Worm (Caenorhabditis elegans) whole organism, L1 larva: ENCODE data around the gene ccep-97.

ENCODE experiments used
- C34B4.2 ChIP-seq: sonication (generic microtip); optimal IDR thresholded peaks from 2 replicates; lab custom pipeline; 2017; ENCODE audit warnings: mild to moderate bottlenecking, missing genetic modification characterization, missing compliant biosample characterization
- F16B12.6 ChIP-seq: fragments of 150-350 bp; optimal IDR thresholded peaks from 2 replicates; lab custom pipeline; 2014; ENCODE audit warnings: missing biosample characterization, missing genetic modification characterization
- Y116A8C.19 ChIP-seq: sonication (generic microtip); optimal IDR thresholded peaks from 2 replicates; lab custom pipeline; 2016; ENCODE audit warnings: missing compliant biosample characterization, missing genetic modification characterization, borderline replicate concordance
- aha-1 ChIP-seq: fragments of 150-350 bp; optimal IDR thresholded peaks from 2 replicates; lab custom pipeline; 2014; ENCODE audit warnings: missing biosample characterization, missing genetic modification characterization
- alr-1 ChIP-seq: fragments of 200-800 bp; sonication (Bioruptor generic); optimal IDR thresholded peaks from 2 replicates; lab custom pipeline; 2018; ENCODE audit warnings: borderline replicate concordance, mild to moderate bottlenecking, missing genetic modification characterization, missing compliant biosample characterization
- aly-2 ChIP-seq: fragments of 150-350 bp; optimal IDR thresholded peaks from 2 replicates; lab custom pipeline; 2014; ENCODE audit warnings: missing biosample characterization, missing genetic modification characterization
- ama-1 ChIP-seq: fragments of 150-350 bp; optimal IDR thresholded peaks from 2 replicates; lab custom pipeline; 2014
- blmp-1 ChIP-seq: fragments of 150-350 bp; optimal IDR thresholded peaks from 2 replicates; lab custom pipeline; 2014; ENCODE audit warnings: missing biosample characterization, missing genetic modification characterization
- ceh-82 ChIP-seq, 3 experiments: fragments of 150-350 bp in 1 of 3; sonication (generic microtip) in 2 of 3; optimal IDR thresholded peaks; 2 replicates each; lab custom pipeline; 2014 to 2017; ENCODE audit warnings: missing biosample characterization in 3 of 3, missing genetic modification characterization in 3 of 3
- ceh-90 ChIP-seq: sonication (generic microtip); optimal IDR thresholded peaks from 2 replicates; lab custom pipeline; 2016; ENCODE audit warnings: missing genetic modification characterization, missing compliant biosample characterization
- efl-1 ChIP-seq, 4 experiments: fragments of 150-350 bp; optimal IDR thresholded peaks in 3 of 4; peaks in 1 of 4; 1 replicate in 1 of 4; 2 replicates in 3 of 4; lab custom pipeline; 2014; ENCODE audit warnings: missing biosample characterization in 2 of 4, missing genetic modification characterization in 2 of 4, missing genetic modification reagents in 2 of 4
- efl-3 ChIP-seq: fragments of 200-800 bp; sonication (Bioruptor generic); optimal IDR thresholded peaks from 2 replicates; lab custom pipeline; 2018; ENCODE audit warnings: mild to moderate bottlenecking, missing genetic modification characterization, missing compliant biosample characterization
- egl-27 ChIP-seq, 2 experiments: fragments of 150-350 bp in 1 of 2; sonication (generic microtip); optimal IDR thresholded peaks; 3 replicates each; lab custom pipeline; 2017 to 2018; ENCODE audit warnings: missing biosample characterization in 2 of 2, missing genetic modification characterization in 2 of 2, missing genetic modification reagents in 2 of 2
- elt-2 ChIP-seq: sonication (generic microtip); optimal IDR thresholded peaks from 2 replicates; lab custom pipeline; 2016; ENCODE audit warnings: missing genetic modification characterization, mild to moderate bottlenecking, inconsistent platforms, missing compliant biosample characterization, missing genetic modification reagents
- fkh-10 ChIP-seq: sonication (generic microtip); optimal IDR thresholded peaks from 2 replicates; lab custom pipeline; 2017; ENCODE audit warnings: missing biosample characterization, missing genetic modification reagents, missing genetic modification characterization
- fkh-8 ChIP-seq: sonication (generic microtip); optimal IDR thresholded peaks from 2 replicates; lab custom pipeline; 2016; ENCODE audit warnings: mild to moderate bottlenecking, missing genetic modification characterization, missing compliant biosample characterization
- fos-1 ChIP-seq: fragments of 150-350 bp; optimal IDR thresholded peaks from 2 replicates; lab custom pipeline; 2014; ENCODE audit warnings: missing biosample characterization, missing genetic modification characterization
- hlh-4 ChIP-seq: sonication (generic microtip); optimal IDR thresholded peaks from 2 replicates; lab custom pipeline; 2016; ENCODE audit warnings: mild to moderate bottlenecking, missing genetic modification characterization, missing compliant biosample characterization
- hpl-2 ChIP-seq: fragments of 150-350 bp; optimal IDR thresholded peaks from 2 replicates; lab custom pipeline; 2014; ENCODE audit warnings: missing biosample characterization, missing genetic modification reagents, missing genetic modification characterization
- irx-1 ChIP-seq: sonication (generic microtip); optimal IDR thresholded peaks from 2 replicates; lab custom pipeline; 2016; ENCODE audit warnings: missing genetic modification characterization, missing compliant biosample characterization
- jun-1 ChIP-seq: fragments of 150-350 bp; optimal IDR thresholded peaks from 2 replicates; lab custom pipeline; 2014; ENCODE audit warnings: missing biosample characterization, missing genetic modification reagents, missing genetic modification characterization
- lin-14 ChIP-seq: fragments of 200-800 bp; sonication (Bioruptor generic); optimal IDR thresholded peaks from 2 replicates; lab custom pipeline; 2018; ENCODE audit warnings: mild to moderate bottlenecking, missing genetic modification characterization, moderate library complexity, missing compliant biosample characterization
- lin-15B ChIP-seq: fragments of 150-350 bp; sonication (generic microtip); optimal IDR thresholded peaks from 3 replicates; lab custom pipeline; 2014; ENCODE audit warnings: missing biosample characterization, missing genetic modification characterization
- lin-35 ChIP-seq, 2 experiments: fragments of 150-350 bp; optimal IDR thresholded peaks; 2 replicates each; lab custom pipeline; 2014; ENCODE audit warnings: missing biosample characterization in 2 of 2, missing genetic modification characterization in 2 of 2, missing genetic modification reagents in 2 of 2
- lin-39 ChIP-seq: fragments of 150-350 bp; optimal IDR thresholded peaks from 2 replicates; lab custom pipeline; 2014; ENCODE audit warnings: missing biosample characterization, missing genetic modification reagents, missing genetic modification characterization
- mdl-1 ChIP-seq, 2 experiments: fragments of 150-350 bp; optimal IDR thresholded peaks; 2 replicates each; lab custom pipeline; 2014 to 2017; ENCODE audit warnings: missing biosample characterization in 2 of 2, missing genetic modification characterization in 2 of 2, inconsistent platforms in 1 of 2
- mef-2 ChIP-seq: fragments of 150-350 bp; optimal IDR thresholded peaks from 2 replicates; lab custom pipeline; 2014; ENCODE audit warnings: missing biosample characterization, missing genetic modification characterization
- nhr-11 ChIP-seq: fragments of 150-350 bp; optimal IDR thresholded peaks from 2 replicates; lab custom pipeline; 2014; ENCODE audit warnings: missing biosample characterization, missing genetic modification characterization
- nhr-12 ChIP-seq: sonication (generic microtip); optimal IDR thresholded peaks from 2 replicates; lab custom pipeline; 2017; ENCODE audit warnings: missing biosample characterization, missing genetic modification characterization
- nhr-237 ChIP-seq: fragments of 150-350 bp; optimal IDR thresholded peaks from 2 replicates; lab custom pipeline; 2014; ENCODE audit warnings: missing biosample characterization, missing genetic modification characterization
- nhr-47 ChIP-seq: sonication (generic microtip); optimal IDR thresholded peaks from 2 replicates; lab custom pipeline; 2016; ENCODE audit warnings: mild to moderate bottlenecking, missing genetic modification characterization, moderate library complexity, missing compliant biosample characterization
- nhr-71 ChIP-seq: sonication (generic microtip); optimal IDR thresholded peaks from 2 replicates; lab custom pipeline; 2016; ENCODE audit warnings: mild to moderate bottlenecking, missing genetic modification characterization, moderate library complexity, missing compliant biosample characterization
- nhr-77 ChIP-seq: fragments of 150-350 bp; optimal IDR thresholded peaks from 2 replicates; lab custom pipeline; 2014; ENCODE audit warnings: missing biosample characterization, missing genetic modification characterization
- nhr-84 ChIP-seq: sonication (generic microtip); optimal IDR thresholded peaks from 2 replicates; lab custom pipeline; 2017; ENCODE audit warnings: missing biosample characterization, missing genetic modification characterization
- nhr-85 ChIP-seq: sonication (generic microtip); peaks from one replicate; lab custom pipeline; 2016; ENCODE audit warnings: missing genetic modification characterization, inconsistent platforms, missing compliant biosample characterization
- nhr-90 ChIP-seq: sonication (generic microtip); optimal IDR thresholded peaks from 2 replicates; lab custom pipeline; 2016; ENCODE audit warnings: mild to moderate bottlenecking, missing genetic modification characterization, missing compliant biosample characterization; ENCODE audit not compliant: poor library complexity
- pax-3 ChIP-seq: fragments of 200-800 bp; sonication (Bioruptor generic); optimal IDR thresholded peaks from 2 replicates; lab custom pipeline; 2018; ENCODE audit warnings: mild to moderate bottlenecking, missing genetic modification characterization, moderate library complexity, missing compliant biosample characterization
- rnt-1 ChIP-seq: sonication (generic microtip); optimal IDR thresholded peaks from 2 replicates; lab custom pipeline; 2016; ENCODE audit warnings: mild to moderate bottlenecking, missing genetic modification characterization, moderate library complexity, missing compliant biosample characterization
- skn-1 ChIP-seq: fragments of 150-350 bp; optimal IDR thresholded peaks from 2 replicates; lab custom pipeline; 2014; ENCODE audit warnings: missing biosample characterization, missing genetic modification characterization
- sup-37 ChIP-seq: fragments of 200-800 bp; sonication (Bioruptor generic); optimal IDR thresholded peaks from 2 replicates; lab custom pipeline; 2018; ENCODE audit warnings: mild to moderate bottlenecking, missing genetic modification characterization, missing compliant biosample characterization
- swsn-7 ChIP-seq: sonication (generic microtip); optimal IDR thresholded peaks from 2 replicates; lab custom pipeline; 2016; ENCODE audit warnings: missing genetic modification characterization, missing compliant biosample characterization
- unc-130 ChIP-seq: fragments of 150-350 bp; optimal IDR thresholded peaks from 2 replicates; lab custom pipeline; 2017; ENCODE audit warnings: missing biosample characterization, missing genetic modification characterization, inconsistent platforms
- unc-30 ChIP-seq: sonication (generic microtip); optimal IDR thresholded peaks from 2 replicates; lab custom pipeline; 2017; ENCODE audit warnings: missing biosample characterization, missing genetic modification characterization
- unc-62 ChIP-seq: fragments of 150-350 bp; optimal IDR thresholded peaks from 2 replicates; lab custom pipeline; 2014; ENCODE audit warnings: missing biosample characterization, missing genetic modification reagents, missing genetic modification characterization
- ztf-11 ChIP-seq, 2 experiments: sonication (generic microtip); optimal IDR thresholded peaks; 2 replicates each; lab custom pipeline; 2016 to 2017; ENCODE audit warnings: missing genetic modification characterization in 2 of 2, missing biosample characterization in 1 of 2, missing compliant biosample characterization in 1 of 2

ccep-97 gene

DNA sequence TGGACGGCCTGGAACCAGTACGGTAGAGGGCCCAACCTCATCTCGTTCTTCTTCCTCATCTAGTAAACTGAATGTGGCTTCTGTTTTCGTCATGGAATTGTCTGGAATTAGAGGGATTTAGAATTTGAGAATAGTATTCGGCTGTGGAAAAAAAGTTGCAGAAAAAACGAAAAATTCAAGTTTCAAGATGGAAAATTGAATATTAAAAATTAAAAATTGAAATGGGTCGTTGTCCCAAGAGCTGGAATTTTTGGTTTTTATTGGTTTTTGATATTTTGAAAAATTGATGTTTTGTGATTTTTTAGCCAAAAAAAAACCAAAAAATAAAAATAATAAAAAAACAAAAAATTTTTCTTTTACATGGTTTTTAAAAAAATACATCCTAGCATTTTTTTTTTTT is 12.6 kb downstream of the ccep-97 start, which contains the start of gene R02F11.3:
TSS of gene R02F11.3 (minus strand) at position 101 of the 400 bp plus-strand sequence.
- TF ChIP-seq elt-2 (tag; lab: Kevin White, UChicago) (no peak), alr-1 (tag; lab: Kevin White, UChicago) (no peak), efl-1 (optimal IDR thresholded peaks at IDR 0.05; lab: Kevin White, UChicago) (no peak), efl-1 (GFP tag; optimal IDR thresholded peaks at IDR 0.05 in 1 of 2; lab: Kevin White, UChicago) (peak in 1 of 2 experiments; percentile 23), nhr-237 (tag; lab: Kevin White, UChicago) (no peak), lin-14 (GFP tag; lab: Kevin White, UChicago) (no peak), blmp-1 (tag; lab: Kevin White, UChicago) (no peak), fkh-10 (GFP tag; lab: Kevin White, UChicago) (no peak)

DNA sequence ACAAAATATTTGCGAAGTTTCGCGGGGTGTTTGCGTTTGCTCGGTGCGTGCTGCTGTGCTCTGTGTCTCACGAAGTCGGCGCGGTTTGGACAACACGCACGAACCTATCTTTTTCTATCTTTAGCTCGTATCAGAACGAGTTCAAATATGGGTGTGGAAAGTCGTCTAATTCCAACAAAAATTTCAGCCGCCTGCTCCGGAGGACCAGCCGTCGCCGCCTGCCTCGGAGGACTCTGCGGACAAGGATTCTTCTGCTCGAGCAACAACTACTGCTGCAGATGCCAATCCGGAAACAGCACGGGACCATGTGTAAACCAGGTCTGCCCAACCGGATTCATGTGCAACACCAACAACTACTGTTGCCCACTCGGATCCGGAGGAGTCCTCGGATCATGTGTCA is 16.5 kb downstream of the ccep-97 start:
- no peak for TF ChIP-seq efl-1 (optimal IDR thresholded peaks at IDR 0.05; lab: Kevin White, UChicago)
- TF ChIP-seq efl-1 (GFP tag; optimal IDR thresholded peaks at IDR 0.05 in 1 of 2; lab: Kevin White, UChicago): peak in 1 of 2 experiments; percentile 87
- no peak for TF ChIP-seq nhr-47 (tag; lab: Kevin White, UChicago)
- no peak for TF ChIP-seq fos-1 (tag; lab: Kevin White, UChicago)
- TF ChIP-seq ztf-11 (tag; optimal IDR thresholded peaks at IDR 0.05; lab: Kevin White, UChicago): no peak
- TF ChIP-seq nhr-71: no peak
- no peak for TF ChIP-seq nhr-85 (tag; lab: Kevin White, UChicago)
- no peak for TF ChIP-seq ceh-82 (tag; optimal IDR thresholded peaks at IDR 0.05; lab: Kevin White, UChicago)

DNA sequence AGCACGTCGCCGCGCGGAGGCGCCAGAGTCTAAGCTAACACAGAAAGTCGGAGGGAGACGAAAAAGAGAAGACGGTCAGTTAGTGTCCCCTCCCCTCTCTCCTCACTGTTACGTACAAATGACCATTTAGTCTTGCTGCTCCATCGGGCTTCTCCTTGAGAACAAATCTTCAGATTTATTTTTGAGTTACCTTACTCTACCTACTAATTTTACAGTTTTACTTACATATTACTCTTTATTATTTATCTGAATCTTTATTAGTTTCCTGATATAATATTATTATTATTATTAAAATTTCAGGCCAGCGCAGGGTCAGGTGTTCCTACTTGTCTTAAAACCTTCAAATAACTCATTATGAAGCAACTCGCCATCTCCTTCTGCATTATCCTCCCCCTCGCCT is 17.7 kb downstream of the ccep-97 start, which contains the start of gene R02F11.1:
TSS of gene R02F11.1 (plus strand) at position 301 of the 400 bp plus-strand sequence.
- no peak for TF ChIP-seq blmp-1 (tag; lab: Kevin White, UChicago)
- TF ChIP-seq lin-35 (GFP tag; optimal IDR thresholded peaks at IDR 0.05; lab: Kevin White, UChicago): no peak
- no peak for TF ChIP-seq F16B12.6 (tag; lab: Kevin White, UChicago)
- no peak for TF ChIP-seq nhr-90 (tag; lab: Kevin White, UChicago)
- TF ChIP-seq aly-2 (tag; lab: Kevin White, UChicago): no peak
- no peak for TF ChIP-seq nhr-237 (tag; lab: Kevin White, UChicago)
- TF ChIP-seq jun-1 (tag; lab: Kevin White, UChicago): no peak
- TF ChIP-seq nhr-77 (tag; lab: Kevin White, UChicago): no peak
- no peak for TF ChIP-seq mdl-1 (tag; optimal IDR thresholded peaks at IDR 0.05; lab: Kevin White, UChicago)
- TF ChIP-seq fkh-8 (tag; lab: Kevin White, UChicago): no peak
- TF ChIP-seq Y116A8C.19 (tag; lab: Kevin White, UChicago): no peak
- TF ChIP-seq skn-1: no peak
- TF ChIP-seq C34B4.2 (tag; lab: Kevin White, UChicago): no peak
- TF ChIP-seq nhr-11 (tag; lab: Kevin White, UChicago): no peak
- TF ChIP-seq, all 84 proteins: peak for 0

DNA sequence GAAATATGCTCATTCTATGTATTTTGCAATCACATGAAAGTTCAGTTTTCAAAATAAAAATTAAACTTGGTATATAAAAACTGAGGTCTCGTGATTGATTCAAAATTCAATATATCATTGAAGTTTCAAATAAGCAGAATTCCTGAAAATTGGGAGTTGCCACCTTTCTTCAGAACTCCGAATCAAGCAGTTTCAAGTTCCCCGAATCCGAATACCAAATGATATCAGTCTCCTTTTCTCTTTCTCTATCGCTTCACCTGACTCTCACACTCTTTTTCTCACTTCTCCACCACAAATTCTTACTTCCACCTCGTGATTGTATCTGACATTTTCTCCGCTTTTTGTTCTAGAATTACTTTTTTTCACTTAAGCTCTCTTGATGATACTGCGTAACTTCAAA is 24.2 kb downstream of the ccep-97 start, which contains the start of gene R02F11.2:
TSS of gene R02F11.2 (plus strand) at position 292 of the 400 bp plus-strand sequence.
- TF ChIP-seq efl-3: no peak
- no peak for TF ChIP-seq unc-30 (tag; lab: Kevin White, UChicago)
- TF ChIP-seq hlh-4 (tag; lab: Kevin White, UChicago): peak; percentile 92
- no peak for TF ChIP-seq unc-62 (GFP tag; lab: Kevin White, UChicago)
- no peak for TF ChIP-seq jun-1 (tag; lab: Kevin White, UChicago)
- no peak for TF ChIP-seq ztf-11 (tag; optimal IDR thresholded peaks at IDR 0.05; lab: Kevin White, UChicago)
- TF ChIP-seq lin-15B: no peak
- no peak for TF ChIP-seq hpl-2 (GFP tag; lab: Kevin White, UChicago)
- TF ChIP-seq ceh-90 (tag; lab: Kevin White, UChicago): no peak
- peak; percentile 28 for TF ChIP-seq swsn-7 (tag; lab: Kevin White, UChicago)
- TF ChIP-seq nhr-12: no peak
- no peak for TF ChIP-seq mef-2 (tag; lab: Kevin White, UChicago)
- no peak for TF ChIP-seq irx-1
- TF ChIP-seq rnt-1 (tag; lab: Kevin White, UChicago): no peak
- TF ChIP-seq sup-37 (GFP tag; lab: Kevin White, UChicago): no peak
- peak; percentile 51 for TF ChIP-seq pax-3 (tag; lab: Kevin White, UChicago)
- TF ChIP-seq egl-27 (tag; optimal IDR thresholded peaks at IDR 0.05; lab: Kevin White, UChicago): no peak
- TF ChIP-seq unc-130 (tag; lab: Kevin White, UChicago): no peak
- no peak for TF ChIP-seq lin-39
- TF ChIP-seq nhr-71: peak; percentile 85
- TF ChIP-seq aly-2 (tag; lab: Kevin White, UChicago): no peak
- TF ChIP-seq ama-1: no peak
- TF ChIP-seq fkh-8 (tag; lab: Kevin White, UChicago): peak; percentile 96
- peak; percentile 7 for TF ChIP-seq nhr-11 (tag; lab: Kevin White, UChicago)
- no peak for TF ChIP-seq nhr-84 (tag; lab: Kevin White, UChicago)
- TF ChIP-seq aha-1: no peak
- TF ChIP-seq alr-1 (tag; lab: Kevin White, UChicago): no peak
